Worm (Caenorhabditis elegans): ENCODE data around the gene sru-40.

sru-40 gene

DNA sequence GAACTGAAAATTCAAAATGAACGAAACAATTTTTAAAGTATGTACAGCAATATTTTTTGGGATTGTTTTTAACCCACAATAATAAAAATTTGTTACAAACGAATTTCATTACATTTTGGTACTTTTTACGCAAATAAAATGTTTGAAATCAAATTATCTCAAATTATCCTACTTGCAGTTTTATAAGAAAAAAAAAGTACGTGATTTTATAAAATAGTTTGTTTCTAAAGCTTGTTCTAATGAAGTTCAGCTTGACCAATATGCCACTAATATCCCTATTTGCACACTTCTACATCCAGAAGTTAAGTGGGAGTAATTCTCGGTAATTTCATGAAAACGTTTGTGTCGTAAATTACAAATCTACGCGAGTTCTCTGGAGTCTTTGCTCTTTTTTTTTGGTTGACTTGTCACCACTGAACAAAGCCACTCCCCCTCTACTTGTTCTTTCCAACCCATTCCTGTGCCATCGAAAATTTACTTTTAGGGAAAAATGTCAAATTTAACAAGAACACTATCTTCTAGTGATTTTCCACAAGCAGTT, 9.6 kb upstream of the sru-40 start, which contains the start of gene sru-8:
sru-8 (plus strand) TSS at position 491 of the 541 bp plus-strand sequence.
- TF ChIP-seq nhr-237 (tag; optimal IDR thresholded peaks at IDR 0.05) (no peak), ceh-43 (GFP tag; optimal IDR thresholded peaks at IDR 0.05) (no peak), lin-32 (GFP tag; optimal IDR thresholded peaks at IDR 0.05) (no peak), mep-1 (tag; optimal IDR thresholded peaks at IDR 0.05) (no peak), unc-120 (tag; optimal IDR thresholded peaks at IDR 0.05; ENCODE audit: poor library complexity, severe bottlenecking) (no peak), lsy-2 (tag; optimal IDR thresholded peaks at IDR 0.05) (no peak), tbx-8 (GFP tag; optimal IDR thresholded peaks at IDR 0.05) (no peak), bed-3 (GFP tag; optimal IDR thresholded peaks at IDR 0.05) (no peak), ceh-39 (tag; optimal IDR thresholded peaks at IDR 0.05) (no peak), cnd-1 (tag; optimal IDR thresholded peaks at IDR 0.05) (no peak), nhr-76 (tag; optimal IDR thresholded peaks at IDR 0.05) (no peak), elt-1 (tag; optimal IDR thresholded peaks at IDR 0.05; ENCODE audit: borderline replicate concordance, insufficient read depth) (no peak), mab-5 (tag; optimal IDR thresholded peaks at IDR 0.05) (no peak), snpc-4 (tag; optimal IDR thresholded peaks at IDR 0.05) (no peak), nhr-28 (tag; optimal IDR thresholded peaks at IDR 0.05) (no peak), flh-1 (GFP tag; optimal IDR thresholded peaks at IDR 0.05) (no peak), lin-13 (tag; optimal IDR thresholded peaks at IDR 0.05) (no peak), ces-1 (GFP tag; optimal IDR thresholded peaks at IDR 0.05) (no peak)

DNA sequence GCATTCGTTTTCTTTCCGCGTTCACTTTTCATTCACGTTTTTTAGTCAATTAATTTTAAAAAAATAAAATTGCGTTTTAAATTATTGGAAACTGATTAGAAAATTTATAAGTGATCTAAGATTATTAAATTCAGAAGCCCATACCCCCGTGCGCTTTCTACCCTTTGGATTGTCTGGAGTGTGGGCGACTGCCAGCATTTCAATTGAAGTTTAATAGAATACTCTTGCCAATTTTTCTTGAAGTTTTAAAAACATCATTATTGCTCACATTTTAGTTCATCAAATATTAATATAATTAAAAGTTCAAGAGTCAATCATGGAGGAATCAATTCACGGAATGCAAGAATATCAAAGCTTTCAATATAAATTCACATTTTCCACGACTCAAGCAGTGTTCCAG, 7.6 kb upstream of the sru-40 start, which contains the start of gene sru-36:
sru-36 (plus strand) TSS at position 301 of the 400 bp plus-strand sequence.
- TF ChIP-seq ceh-43 (GFP tag; optimal IDR thresholded peaks at IDR 0.05) (no peak), nhr-2 (tag; optimal IDR thresholded peaks at IDR 0.05) (no peak), nhr-76 (tag; optimal IDR thresholded peaks at IDR 0.05) (no peak), mep-1 (tag; optimal IDR thresholded peaks at IDR 0.05) (no peak), lin-13 (tag; optimal IDR thresholded peaks at IDR 0.05) (no peak), hlh-1 (tag; optimal IDR thresholded peaks at IDR 0.05) (no peak), unc-120 (tag; optimal IDR thresholded peaks at IDR 0.05; ENCODE audit: poor library complexity, severe bottlenecking) (no peak), elt-3 (tag; optimal IDR thresholded peaks at IDR 0.05) (no peak), nhr-12 (tag; optimal IDR thresholded peaks at IDR 0.05) (no peak), mab-5 (tag; optimal IDR thresholded peaks at IDR 0.05) (no peak), ham-2 (GFP tag; optimal IDR thresholded peaks at IDR 0.05) (no peak), mls-2 (tag; optimal IDR thresholded peaks at IDR 0.05) (no peak), flh-1 (GFP tag; optimal IDR thresholded peaks at IDR 0.05) (no peak), sptf-1 (tag; optimal IDR thresholded peaks at IDR 0.05) (no peak), blmp-1 (tag; optimal IDR thresholded peaks at IDR 0.05) (no peak), ztf-11 (tag; optimal IDR thresholded peaks at IDR 0.05) (no peak), elt-1 (tag; optimal IDR thresholded peaks at IDR 0.05; ENCODE audit: borderline replicate concordance, insufficient read depth) (no peak), zip-8 (tag; optimal IDR thresholded peaks at IDR 0.05) (no peak), pha-4 (tag; optimal IDR thresholded peaks at IDR 0.05) (no peak)

DNA sequence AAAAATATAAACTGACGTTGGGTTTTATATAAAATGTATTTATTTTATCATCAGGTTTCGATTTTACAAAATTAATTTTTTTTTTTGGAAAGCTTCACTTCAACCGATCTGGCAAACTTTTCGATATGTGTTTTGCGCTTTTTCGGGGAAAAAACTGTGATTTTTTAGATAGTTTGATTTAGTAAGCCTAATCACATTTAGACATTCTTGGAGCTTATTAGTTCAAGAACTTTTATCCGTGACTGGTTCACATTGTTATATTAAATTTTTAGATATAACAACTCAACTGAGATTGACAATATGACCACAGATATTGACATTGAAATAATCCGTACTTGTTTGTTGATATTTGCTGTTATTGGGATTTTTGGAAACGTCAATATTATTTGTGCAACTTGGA, 3.9 kb upstream of the sru-40 start, which contains the start of gene srsx-21:
srsx-21 (plus strand) TSS at position 301 of the 400 bp plus-strand sequence.
- TF ChIP-seq ceh-39 (tag; optimal IDR thresholded peaks at IDR 0.05) (no peak), hlh-1 (tag; optimal IDR thresholded peaks at IDR 0.05) (no peak)

DNA sequence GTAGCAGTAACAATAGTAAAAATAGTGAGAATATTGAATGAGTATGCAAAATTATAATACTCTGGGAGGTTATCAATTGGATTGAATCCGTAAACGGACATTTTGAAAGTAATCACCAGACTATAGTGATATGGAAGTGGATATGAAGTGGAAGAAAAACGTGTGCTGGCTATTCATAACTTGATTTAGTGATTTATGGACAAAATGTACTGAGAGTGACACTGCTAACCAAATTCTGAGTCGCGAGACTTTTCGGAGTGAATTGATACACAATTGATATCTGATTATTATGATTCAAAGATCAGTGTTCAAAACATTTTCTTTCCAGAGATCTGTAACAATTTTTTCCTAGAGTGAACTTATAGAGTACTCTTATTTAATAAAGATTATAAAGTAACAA, 2.1 kb upstream of the sru-40 start, which contains the start of gene sru-38:
sru-38 (minus strand) TSS at position 101 of the 400 bp plus-strand sequence.
- TF ChIP-seq cnd-1 (tag; optimal IDR thresholded peaks at IDR 0.05) = no peak
- no peak for TF ChIP-seq ceh-83 (GFP tag; optimal IDR thresholded peaks at IDR 0.05)
- TF ChIP-seq nhr-76 (tag; optimal IDR thresholded peaks at IDR 0.05) = no peak
- TF ChIP-seq nhr-237 (tag; optimal IDR thresholded peaks at IDR 0.05) = no peak
- no peak for TF ChIP-seq blmp-1 (tag; optimal IDR thresholded peaks at IDR 0.05)
- no peak for TF ChIP-seq mep-1 (tag; optimal IDR thresholded peaks at IDR 0.05)
- no peak for TF ChIP-seq nhr-2 (tag; optimal IDR thresholded peaks at IDR 0.05)
- TF ChIP-seq mab-5 (tag; optimal IDR thresholded peaks at IDR 0.05) = no peak
- TF ChIP-seq ces-1 (GFP tag; optimal IDR thresholded peaks at IDR 0.05) = no peak
- no peak for TF ChIP-seq ceh-43 (GFP tag; optimal IDR thresholded peaks at IDR 0.05)
- TF ChIP-seq pha-4 (tag; optimal IDR thresholded peaks at IDR 0.05) = no peak
- no peak for TF ChIP-seq lin-32 (GFP tag; optimal IDR thresholded peaks at IDR 0.05)
- TF ChIP-seq nhr-28 (tag; optimal IDR thresholded peaks at IDR 0.05) = no peak
- no peak for TF ChIP-seq ceh-39 (tag; optimal IDR thresholded peaks at IDR 0.05)
- TF ChIP-seq M03D4.4 (tag; optimal IDR thresholded peaks at IDR 0.05) = no peak

DNA sequence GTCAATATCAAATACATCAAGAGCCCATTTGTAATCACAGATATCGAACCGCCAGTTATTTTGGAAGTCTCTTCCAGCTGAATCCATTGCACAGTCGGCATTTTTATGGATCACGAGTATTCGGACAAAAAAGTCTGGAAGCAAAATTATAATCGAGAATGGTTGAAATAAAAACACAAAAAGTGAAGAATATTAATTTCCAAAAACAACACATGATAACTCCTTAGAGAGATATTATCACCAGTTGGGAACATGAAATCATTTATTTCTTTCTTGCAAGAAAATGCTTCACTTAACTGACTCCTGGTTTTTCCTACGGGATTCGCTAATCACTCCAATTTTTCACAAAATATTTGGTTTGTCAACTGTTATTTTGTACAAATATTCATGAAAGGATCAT, 9.7 kb downstream of the sru-40 start, which contains the start of gene str-2:
str-2 (minus strand) TSS at position 101 of the 400 bp plus-strand sequence.
- TF ChIP-seq ham-2 (GFP tag; optimal IDR thresholded peaks at IDR 0.05) (no peak), nhr-2 (tag; optimal IDR thresholded peaks at IDR 0.05) (no peak), tbx-8 (GFP tag; optimal IDR thresholded peaks at IDR 0.05) (no peak), lin-32 (GFP tag; optimal IDR thresholded peaks at IDR 0.05) (no peak), unc-62 (GFP tag; optimal IDR thresholded peaks at IDR 0.05) (no peak), unc-39 (tag; optimal IDR thresholded peaks at IDR 0.05) (no peak)

All from whole organism, mixed stage, embryonic.